Worm (Caenorhabditis elegans): ENCODE measurements around the gene rcs-1.

DNA sequence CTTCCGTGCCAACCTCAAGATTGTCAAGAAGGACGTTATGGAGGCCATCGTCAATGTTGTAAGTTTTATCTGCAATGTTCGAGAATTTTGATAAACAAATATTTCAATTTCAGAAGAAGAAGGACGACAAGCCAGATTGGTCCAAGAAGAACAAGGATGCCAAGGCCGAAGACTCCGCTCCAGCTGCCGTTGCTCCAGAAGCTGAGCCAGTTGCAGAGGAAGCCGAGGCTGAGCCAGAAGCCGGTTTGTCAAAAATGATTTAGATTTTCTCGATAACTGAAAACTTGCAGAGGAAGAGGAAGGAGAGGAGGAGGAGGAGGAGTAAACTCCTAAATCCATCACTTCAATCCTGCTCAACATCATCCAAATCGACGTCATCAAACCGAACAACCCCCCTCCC, 38.2 kb downstream of the rcs-1 start:
- TF ChIP-seq unc-39 (tag; optimal IDR thresholded peaks at IDR 0.05): no peak
- TF ChIP-seq R02D3.7 (tag; optimal IDR thresholded peaks at IDR 0.05): no peak
- TF ChIP-seq egl-27 (tag; optimal IDR thresholded peaks at IDR 0.05): no peak
- no peak for TF ChIP-seq nhr-237 (tag; optimal IDR thresholded peaks at IDR 0.05)
